Comparison of ENCODE assay signal across 4 fruit fly cellular contexts in the genomic region with DNA sequence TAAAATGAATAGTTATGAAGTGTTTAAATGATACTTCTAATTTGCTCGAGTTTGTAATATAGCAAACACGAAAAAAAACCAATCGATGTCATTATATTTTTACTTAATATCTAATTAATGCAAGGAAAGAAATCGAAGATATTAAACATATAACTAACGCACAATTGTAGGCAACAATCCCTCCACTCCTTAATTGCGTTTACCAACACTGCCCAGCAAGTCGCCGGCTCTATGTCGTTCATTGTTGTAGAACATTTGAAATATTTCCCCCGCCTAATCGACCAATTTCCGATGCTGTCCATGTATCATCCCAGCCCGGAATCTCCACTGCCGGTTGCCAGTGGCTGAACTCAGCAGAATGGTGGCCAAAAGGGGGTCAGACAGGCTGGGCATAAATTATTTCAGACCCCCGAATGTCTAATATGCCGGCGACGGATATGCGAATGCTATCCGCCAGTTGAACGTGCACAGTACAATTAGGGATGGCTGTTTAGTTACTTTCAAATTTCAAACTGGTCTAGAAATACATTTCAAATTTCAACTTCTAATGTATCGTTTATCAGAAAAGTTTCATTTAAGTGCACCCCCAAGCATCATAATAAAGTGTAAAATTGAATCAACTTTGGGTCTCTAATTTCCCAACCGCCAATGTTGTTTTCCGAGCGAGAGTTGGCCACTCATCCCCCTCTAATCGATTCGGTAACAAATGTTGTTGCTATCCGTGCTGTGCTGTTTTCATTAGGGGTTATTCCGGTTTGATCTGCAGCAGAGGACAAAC.
A peak's percentile ranks its signal among the peaks of the same experiment; 100 is the strongest.
TF ChIP-seq lines count a peak whose summit lies in the region.

No protein-coding gene starts in this region.

- no peak for TF ChIP-seq CTCF in whole organism, embryonic (GFP tag; optimal IDR thresholded peaks at IDR 0.05; lab: Kevin White, UChicago)

TF ChIP-seq in whole organism, embryonic, 481 proteins besides CTCF, POLR2A, EP300 and RAD21 (continues in another document):
- TF ChIP-seq CG14710 (tag; optimal IDR thresholded peaks at IDR 0.05; lab: Kevin White, UChicago) (peak; percentile 3), CG8388 (GFP tag; optimal IDR thresholded peaks at IDR 0.05; lab: Kevin White, UChicago) (peak; percentile 13), CG12299 (tag; optimal IDR thresholded peaks at IDR 0.05; lab: Kevin White, UChicago) (peak; percentile 16), wor (GFP tag; IDR thresholded peaks at IDR 0.05; lab: Robert Waterston, UW) (0 out of 2 replicates have a peak, but pooled peaks have one; percentile 22), CG30403 (GFP tag; optimal IDR thresholded peaks at IDR 0.05; lab: Kevin White, UChicago) (peak; percentile 34), CG12769 (tag; optimal IDR thresholded peaks at IDR 0.05; lab: Kevin White, UChicago) (peak; percentile 80), CG33213 (GFP tag; optimal IDR thresholded peaks at IDR 0.05; lab: Kevin White, UChicago) (no peak), CG13775 (GFP tag; optimal IDR thresholded peaks at IDR 0.05; lab: Kevin White, UChicago) (peak; percentile 31), Taf1 (GFP tag; IDR thresholded peaks at IDR 0.05; lab: Robert Waterston, UW) (0 out of 2 replicates have a peak, but pooled peaks have one; percentile 15), CG13624 (GFP tag; optimal IDR thresholded peaks at IDR 0.05; lab: Kevin White, UChicago) (peak; percentile 11), CG18599 (GFP tag; optimal IDR thresholded peaks at IDR 0.05; lab: Kevin White, UChicago) (peak; percentile 82), Rx (GFP tag; IDR thresholded peaks at IDR 0.05; lab: Robert Waterston, UW) (no peak), Doc3 (GFP tag; IDR thresholded peaks at IDR 0.05; lab: Robert Waterston, UW; ENCODE audit: partially characterized antibody) (no peak), nau (GFP tag; optimal IDR thresholded peaks at IDR 0.05; lab: Kevin White, UChicago) (peak; percentile 0), Med (GFP tag; lab: Kevin White, UChicago) (peak; percentile 31), TFAM (GFP tag; optimal IDR thresholded peaks at IDR 0.05; lab: Kevin White, UChicago) (no peak), nerfin-2 (GFP tag; IDR thresholded peaks at IDR 0.05; lab: Robert Waterston, UW; ENCODE audit: partially characterized antibody) (no peak), CG10366 (GFP tag; IDR thresholded peaks at IDR 0.05; lab: Robert Waterston, UW) (peak; percentile 21; the same call in 1 of the 2 replicates), lmd (GFP tag; IDR thresholded peaks at IDR 0.05; lab: Robert Waterston, UW) (peak; percentile 61; the same call in 1 of the 2 replicates)

TF ChIP-seq in whole organism, prepupa, 60 proteins besides CTCF, POLR2A, EP300 and RAD21 (continues in another document):
- TF ChIP-seq Eip78C (GFP tag; lab: Kevin White, UChicago) (peak; percentile 35), eg (GFP tag; IDR thresholded peaks at IDR 0.05; lab: Robert Waterston, UW) (peak; percentile 49; the same call in 1 of the 3 replicates), Hr4 (GFP tag; optimal IDR thresholded peaks at IDR 0.05; lab: Kevin White, UChicago) (peak; percentile 23), Eip93F (GFP tag; optimal IDR thresholded peaks at IDR 0.05; lab: Kevin White, UChicago) (no peak), Met (GFP tag; optimal IDR thresholded peaks at IDR 0.05; lab: Kevin White, UChicago) (peak; percentile 23), net (GFP tag; optimal IDR thresholded peaks at IDR 0.05; lab: Kevin White, UChicago) (no peak), CG6163 (GFP tag; IDR thresholded peaks at IDR 0.05; lab: Robert Waterston, UW) (no peak), CG34406 (GFP tag; optimal IDR thresholded peaks at IDR 0.05; lab: Kevin White, UChicago) (no peak), CG31627 (GFP tag; optimal IDR thresholded peaks at IDR 0.05; lab: Kevin White, UChicago) (peak; percentile 14), CG15336 (GFP tag; IDR thresholded peaks at IDR 0.05; lab: Robert Waterston, UW) (peak; percentile 34; the same call in 1 of the 2 replicates), topi (GFP tag; optimal IDR thresholded peaks at IDR 0.05; lab: Kevin White, UChicago) (peak; percentile 6), CG8119 (GFP tag; IDR thresholded peaks at IDR 0.05; lab: Robert Waterston, UW) (peak; percentile 35; the same call in 1 of the 3 replicates), Sox102F (GFP tag; optimal IDR thresholded peaks at IDR 0.05; lab: Kevin White, UChicago) (no peak), CG1621 (tag; optimal IDR thresholded peaks at IDR 0.05; lab: Kevin White, UChicago) (no peak), fd59A (GFP tag; optimal IDR thresholded peaks at IDR 0.05; lab: Kevin White, UChicago) (no peak), CG11762 (GFP tag; optimal IDR thresholded peaks at IDR 0.05; lab: Kevin White, UChicago; ENCODE audit: insufficient read depth) (peak; percentile 2), CG32006 (GFP tag; optimal IDR thresholded peaks at IDR 0.05; lab: Kevin White, UChicago) (peak; percentile 32), Hr39 (GFP tag; optimal IDR thresholded peaks at IDR 0.05; lab: Kevin White, UChicago) (peak; percentile 7), Hr38 (GFP tag; optimal IDR thresholded peaks at IDR 0.05; lab: Kevin White, UChicago) (no peak), acj6 (GFP tag; optimal IDR thresholded peaks at IDR 0.05; lab: Kevin White, UChicago) (peak; percentile 8), vri (GFP tag; optimal IDR thresholded peaks at IDR 0.05; lab: Kevin White, UChicago) (peak; percentile 12)

TF ChIP-seq in whole organism, pupa, 21 proteins besides CTCF, POLR2A, EP300 and RAD21:
- TF ChIP-seq fd96Ca (GFP tag; IDR thresholded peaks at IDR 0.05; lab: Robert Waterston, UW) = no peak
- peak; percentile 54; the same call in 1 of the 2 replicates for TF ChIP-seq CG32121 (GFP tag; IDR thresholded peaks at IDR 0.05; lab: Robert Waterston, UW)
- no peak for TF ChIP-seq rn (GFP tag; IDR thresholded peaks at IDR 0.05; lab: Robert Waterston, UW)
- TF ChIP-seq CG13204 (GFP tag; optimal IDR thresholded peaks at IDR 0.05; lab: Kevin White, UChicago) = no peak
- peak; percentile 19 for TF ChIP-seq CG15710 (tag; optimal IDR thresholded peaks at IDR 0.05; lab: Kevin White, UChicago)
- TF ChIP-seq CG10348 (GFP tag; IDR thresholded peaks at IDR 0.05; lab: Robert Waterston, UW) = no peak
- no peak for TF ChIP-seq gl (tag; optimal IDR thresholded peaks at IDR 0.05; lab: Kevin White, UChicago)
- peak; percentile 9 for TF ChIP-seq CG14655 (GFP tag; optimal IDR thresholded peaks at IDR 0.05; lab: Kevin White, UChicago)
- TF ChIP-seq CG4496 (GFP tag; IDR thresholded peaks at IDR 0.05; lab: Robert Waterston, UW) = peak; percentile 60; the same call in 2 of the 3 replicates
- no peak for TF ChIP-seq CG17806 (tag; optimal IDR thresholded peaks at IDR 0.05; lab: Kevin White, UChicago)
- TF ChIP-seq CG8159 (tag; optimal IDR thresholded peaks at IDR 0.05; lab: Kevin White, UChicago) = no peak
- TF ChIP-seq Pif1A (GFP tag; optimal IDR thresholded peaks at IDR 0.05; lab: Kevin White, UChicago) = no peak
- no peak for TF ChIP-seq CG34367 (tag; optimal IDR thresholded peaks at IDR 0.05; lab: Kevin White, UChicago)
- TF ChIP-seq Pif1B (GFP tag; optimal IDR thresholded peaks at IDR 0.05; lab: Kevin White, UChicago) = no peak
- no peak for TF ChIP-seq Snoo (tag; optimal IDR thresholded peaks at IDR 0.05; lab: Kevin White, UChicago)
- no peak for TF ChIP-seq EcR (GFP tag; optimal IDR thresholded peaks at IDR 0.05; lab: Kevin White, UChicago)
- TF ChIP-seq Ets98B (GFP tag; IDR thresholded peaks at IDR 0.05; lab: Robert Waterston, UW) = peak; percentile 39; the same call in 1 of the 2 replicates
- 0 out of 2 replicates have a peak, but pooled peaks have one; percentile 19 for TF ChIP-seq CG12605 (GFP tag; IDR thresholded peaks at IDR 0.05; lab: Robert Waterston, UW)
- no peak for TF ChIP-seq D1 (tag; optimal IDR thresholded peaks at IDR 0.05; lab: Kevin White, UChicago)
- TF ChIP-seq CG8301 (tag; optimal IDR thresholded peaks at IDR 0.05; lab: Kevin White, UChicago) = peak; percentile 13
- TF ChIP-seq CG9948 (tag; optimal IDR thresholded peaks at IDR 0.05; lab: Kevin White, UChicago) = no peak

TF ChIP-seq in whole organism, wandering third instar larva, 38 proteins besides CTCF, POLR2A, EP300 and RAD21:
- peak; percentile 32 for TF ChIP-seq Sp1 (GFP tag; optimal IDR thresholded peaks at IDR 0.05; lab: Kevin White, UChicago)
- peak; percentile 54 for TF ChIP-seq HLH106 (tag; optimal IDR thresholded peaks at IDR 0.05; lab: Kevin White, UChicago)
- TF ChIP-seq Rel (GFP tag; optimal IDR thresholded peaks at IDR 0.05; lab: Kevin White, UChicago) = peak; percentile 4
- TF ChIP-seq Rel (tag; optimal IDR thresholded peaks at IDR 0.05; lab: Kevin White, UChicago) = no peak
- no peak for TF ChIP-seq brk (GFP tag; optimal IDR thresholded peaks at IDR 0.05; lab: Kevin White, UChicago)
- no peak for TF ChIP-seq Myc (optimal IDR thresholded peaks at IDR 0.05; lab: Kevin White, UChicago)
- TF ChIP-seq foxo (GFP tag; optimal IDR thresholded peaks at IDR 0.05; lab: Kevin White, UChicago) = peak in 1 of 2 experiments; percentile 63
- peak; percentile 42 for TF ChIP-seq fru (GFP tag; optimal IDR thresholded peaks at IDR 0.05; lab: Kevin White, UChicago)
- TF ChIP-seq GATAd (GFP tag; optimal IDR thresholded peaks at IDR 0.05; lab: Kevin White, UChicago) = no peak
- no peak for TF ChIP-seq Dfd (GFP tag; optimal IDR thresholded peaks at IDR 0.05; lab: Kevin White, UChicago)
- TF ChIP-seq rgr (GFP tag; optimal IDR thresholded peaks at IDR 0.05; lab: Kevin White, UChicago) = peak; percentile 20
- TF ChIP-seq h (GFP tag; optimal IDR thresholded peaks at IDR 0.05; lab: Kevin White, UChicago) = peak; percentile 55
- TF ChIP-seq Mio (GFP tag; optimal IDR thresholded peaks at IDR 0.05; lab: Kevin White, UChicago) = no peak
- peak; percentile 1 for TF ChIP-seq br (GFP tag; optimal IDR thresholded peaks at IDR 0.05; lab: Kevin White, UChicago)
- peak; percentile 68 for TF ChIP-seq ey (GFP tag; optimal IDR thresholded peaks at IDR 0.05; lab: Kevin White, UChicago)
- peak; percentile 14 for TF ChIP-seq Hnf4 (GFP tag; optimal IDR thresholded peaks at IDR 0.05; lab: Kevin White, UChicago)
- no peak for TF ChIP-seq dl (GFP tag; optimal IDR thresholded peaks at IDR 0.05; lab: Kevin White, UChicago; ENCODE audit: insufficient read depth in 1 of 2, partially characterized antibody in 2 of 2)
- peak; percentile 30 for TF ChIP-seq OdsH (GFP tag; optimal IDR thresholded peaks at IDR 0.05; lab: Kevin White, UChicago)
- TF ChIP-seq woc (GFP tag; optimal IDR thresholded peaks at IDR 0.05; lab: Kevin White, UChicago) = peak; percentile 25
